Worm (Caenorhabditis elegans) whole organism, L1 larva: ENCODE results near the gene K04G11.1.

ENCODE experiments used
- C04F5.9 ChIP-seq: sonication (generic microtip); optimal IDR thresholded peaks from 2 replicates; lab custom pipeline; 2016; ENCODE audit warnings: missing genetic modification characterization, missing compliant biosample characterization
- C16A3.4 ChIP-seq: fragments of 150-350 bp; optimal IDR thresholded peaks from 2 replicates; lab custom pipeline; 2014; ENCODE audit warnings: missing biosample characterization, missing genetic modification characterization
- C34B4.2 ChIP-seq: sonication (generic microtip); optimal IDR thresholded peaks from 2 replicates; lab custom pipeline; 2017; ENCODE audit warnings: mild to moderate bottlenecking, missing genetic modification characterization, missing compliant biosample characterization
- aha-1 ChIP-seq: fragments of 150-350 bp; optimal IDR thresholded peaks from 2 replicates; lab custom pipeline; 2014; ENCODE audit warnings: missing biosample characterization, missing genetic modification characterization
- alr-1 ChIP-seq: fragments of 200-800 bp; sonication (Bioruptor generic); optimal IDR thresholded peaks from 2 replicates; lab custom pipeline; 2018; ENCODE audit warnings: borderline replicate concordance, mild to moderate bottlenecking, missing genetic modification characterization, missing compliant biosample characterization
- ama-1 ChIP-seq: fragments of 150-350 bp; optimal IDR thresholded peaks from 2 replicates; lab custom pipeline; 2014
- blmp-1 ChIP-seq: fragments of 150-350 bp; optimal IDR thresholded peaks from 2 replicates; lab custom pipeline; 2014; ENCODE audit warnings: missing biosample characterization, missing genetic modification characterization
- ceh-63 ChIP-seq: fragments of 200-800 bp; sonication (Bioruptor generic); optimal IDR thresholded peaks from 2 replicates; lab custom pipeline; 2018; ENCODE audit warnings: mild to moderate bottlenecking, missing genetic modification characterization, missing compliant biosample characterization
- ceh-8 ChIP-seq: fragments of 200-800 bp; sonication (Bioruptor generic); optimal IDR thresholded peaks from 2 replicates; lab custom pipeline; 2018; ENCODE audit warnings: mild to moderate bottlenecking, missing genetic modification characterization, moderate library complexity, missing compliant biosample characterization
- ceh-82 ChIP-seq, 3 experiments: fragments of 150-350 bp in 1 of 3; sonication (generic microtip) in 2 of 3; optimal IDR thresholded peaks; 2 replicates each; lab custom pipeline; 2014 to 2017; ENCODE audit warnings: missing biosample characterization in 3 of 3, missing genetic modification characterization in 3 of 3
- ceh-88 ChIP-seq: fragments of 200-800 bp; sonication (Bioruptor generic); IDR thresholded peaks from 2 replicates; pipeline ENCODE4 v1.3.6; 2022; ENCODE audit warnings: missing genetic modification characterization, missing compliant biosample characterization
- ces-1 ChIP-seq: fragments of 150-350 bp; optimal IDR thresholded peaks from 2 replicates; lab custom pipeline; 2014; ENCODE audit warnings: missing biosample characterization, missing genetic modification reagents, missing genetic modification characterization
- dpl-1 ChIP-seq, 3 experiments: fragments of 150-350 bp in 2 of 3; sonication (generic microtip) in 1 of 3; optimal IDR thresholded peaks; 2 replicates each; lab custom pipeline; 2014 to 2017; ENCODE audit warnings: missing biosample characterization in 3 of 3, missing genetic modification characterization in 3 of 3, missing genetic modification reagents in 3 of 3
- dsc-1 ChIP-seq: sonication (generic microtip); optimal IDR thresholded peaks from 2 replicates; lab custom pipeline; 2016; ENCODE audit warnings: mild to moderate bottlenecking, missing genetic modification characterization, missing compliant biosample characterization
- efl-3 ChIP-seq: fragments of 200-800 bp; sonication (Bioruptor generic); optimal IDR thresholded peaks from 2 replicates; lab custom pipeline; 2018; ENCODE audit warnings: mild to moderate bottlenecking, missing genetic modification characterization, missing compliant biosample characterization
- egl-13 ChIP-seq: sonication (generic microtip); optimal IDR thresholded peaks from 2 replicates; lab custom pipeline; 2016; ENCODE audit warnings: missing genotype, missing genetic modification reagents, missing genetic modification characterization, missing compliant biosample characterization
- egl-27 ChIP-seq, 2 experiments: fragments of 150-350 bp in 1 of 2; sonication (generic microtip); optimal IDR thresholded peaks; 3 replicates each; lab custom pipeline; 2017 to 2018; ENCODE audit warnings: missing biosample characterization in 2 of 2, missing genetic modification characterization in 2 of 2, missing genetic modification reagents in 2 of 2
- elt-2 ChIP-seq: sonication (generic microtip); optimal IDR thresholded peaks from 2 replicates; lab custom pipeline; 2016; ENCODE audit warnings: missing genetic modification characterization, mild to moderate bottlenecking, inconsistent platforms, missing compliant biosample characterization, missing genetic modification reagents
- elt-3 ChIP-seq, 6 experiments: fragments of 150-350 bp in 1 of 6; sonication (generic microtip); optimal IDR thresholded peaks; 2 replicates each; lab custom pipeline; 2017 to 2018; ENCODE audit warnings: missing biosample characterization in 6 of 6, missing genetic modification characterization in 6 of 6, inconsistent platforms in 1 of 6
- ets-5 ChIP-seq: fragments of 200-800 bp; sonication (Bioruptor generic); IDR thresholded peaks from 2 replicates; pipeline ENCODE4 v1.3.6; 2022; ENCODE audit warnings: missing genetic modification characterization, missing compliant biosample characterization
- fkh-4 ChIP-seq: sonication (generic microtip); optimal IDR thresholded peaks from 2 replicates; lab custom pipeline; 2016; ENCODE audit warnings: missing compliant biosample characterization, missing genetic modification characterization, borderline replicate concordance
- fkh-8 ChIP-seq: sonication (generic microtip); optimal IDR thresholded peaks from 2 replicates; lab custom pipeline; 2016; ENCODE audit warnings: mild to moderate bottlenecking, missing genetic modification characterization, missing compliant biosample characterization
- fos-1 ChIP-seq: fragments of 150-350 bp; optimal IDR thresholded peaks from 2 replicates; lab custom pipeline; 2014; ENCODE audit warnings: missing biosample characterization, missing genetic modification characterization
- grh-1 ChIP-seq: fragments of 200-800 bp; sonication (Bioruptor generic); IDR thresholded peaks from 2 replicates; pipeline ENCODE4 v1.3.6; 2022; ENCODE audit warnings: missing genetic modification reagents, missing genetic modification characterization, missing compliant biosample characterization
- hpl-2 ChIP-seq: fragments of 150-350 bp; optimal IDR thresholded peaks from 2 replicates; lab custom pipeline; 2014; ENCODE audit warnings: missing biosample characterization, missing genetic modification reagents, missing genetic modification characterization
- jun-1 ChIP-seq: fragments of 150-350 bp; optimal IDR thresholded peaks from 2 replicates; lab custom pipeline; 2014; ENCODE audit warnings: missing biosample characterization, missing genetic modification reagents, missing genetic modification characterization
- lin-14 ChIP-seq: fragments of 200-800 bp; sonication (Bioruptor generic); optimal IDR thresholded peaks from 2 replicates; lab custom pipeline; 2018; ENCODE audit warnings: mild to moderate bottlenecking, missing genetic modification characterization, moderate library complexity, missing compliant biosample characterization
- lin-15B ChIP-seq: fragments of 150-350 bp; sonication (generic microtip); optimal IDR thresholded peaks from 3 replicates; lab custom pipeline; 2014; ENCODE audit warnings: missing biosample characterization, missing genetic modification characterization
- lin-39 ChIP-seq: fragments of 150-350 bp; optimal IDR thresholded peaks from 2 replicates; lab custom pipeline; 2014; ENCODE audit warnings: missing biosample characterization, missing genetic modification reagents, missing genetic modification characterization
- lir-3 ChIP-seq: sonication (generic microtip); optimal IDR thresholded peaks from 2 replicates; lab custom pipeline; 2016; ENCODE audit warnings: mild to moderate bottlenecking, missing genetic modification characterization, moderate library complexity, missing compliant biosample characterization; ENCODE audit not compliant: poor library complexity
- lsy-2 ChIP-seq, 2 experiments: fragments of 150-350 bp; optimal IDR thresholded peaks; 2 replicates each; lab custom pipeline; 2014; ENCODE audit warnings: missing biosample characterization in 2 of 2, missing genetic modification characterization in 2 of 2
- mab-9 ChIP-seq: fragments of 200-800 bp; sonication (Bioruptor generic); IDR thresholded peaks from 2 replicates; pipeline ENCODE4 v1.3.6; 2022; ENCODE audit warnings: missing genetic modification reagents, missing genetic modification characterization, missing compliant biosample characterization
- mdl-1 ChIP-seq, 2 experiments: fragments of 150-350 bp; optimal IDR thresholded peaks; 2 replicates each; lab custom pipeline; 2014 to 2017; ENCODE audit warnings: missing biosample characterization in 2 of 2, missing genetic modification characterization in 2 of 2, inconsistent platforms in 1 of 2
- mef-2 ChIP-seq: fragments of 150-350 bp; optimal IDR thresholded peaks from 2 replicates; lab custom pipeline; 2014; ENCODE audit warnings: missing biosample characterization, missing genetic modification characterization
- nhr-11 ChIP-seq: fragments of 150-350 bp; optimal IDR thresholded peaks from 2 replicates; lab custom pipeline; 2014; ENCODE audit warnings: missing biosample characterization, missing genetic modification characterization
- nhr-19 ChIP-seq: fragments of 200-800 bp; sonication (Bioruptor generic); conservative IDR thresholded peaks from 2 replicates; pipeline ENCODE4 v1.3.6; 2022; ENCODE audit warnings: missing genetic modification characterization, missing compliant biosample characterization
- nhr-76 ChIP-seq: sonication (generic microtip); optimal IDR thresholded peaks from 2 replicates; lab custom pipeline; 2017; ENCODE audit warnings: missing biosample characterization, missing genetic modification characterization
- nhr-77 ChIP-seq: fragments of 150-350 bp; optimal IDR thresholded peaks from 2 replicates; lab custom pipeline; 2014; ENCODE audit warnings: missing biosample characterization, missing genetic modification characterization
- nhr-85 ChIP-seq: sonication (generic microtip); peaks from one replicate; lab custom pipeline; 2016; ENCODE audit warnings: missing genetic modification characterization, inconsistent platforms, missing compliant biosample characterization
- nhr-90 ChIP-seq: sonication (generic microtip); optimal IDR thresholded peaks from 2 replicates; lab custom pipeline; 2016; ENCODE audit warnings: mild to moderate bottlenecking, missing genetic modification characterization, missing compliant biosample characterization; ENCODE audit not compliant: poor library complexity
- pqm-1 ChIP-seq: sonication (generic microtip); optimal IDR thresholded peaks from 3 replicates; lab custom pipeline; 2017; ENCODE audit warnings: missing biosample characterization, missing genetic modification characterization
- rnt-1 ChIP-seq: sonication (generic microtip); optimal IDR thresholded peaks from 2 replicates; lab custom pipeline; 2016; ENCODE audit warnings: mild to moderate bottlenecking, missing genetic modification characterization, moderate library complexity, missing compliant biosample characterization
- skn-1 ChIP-seq: fragments of 150-350 bp; optimal IDR thresholded peaks from 2 replicates; lab custom pipeline; 2014; ENCODE audit warnings: missing biosample characterization, missing genetic modification characterization
- snpc-4 ChIP-seq: fragments of 150-350 bp; optimal IDR thresholded peaks from 2 replicates; lab custom pipeline; 2014; ENCODE audit warnings: missing biosample characterization, missing genetic modification characterization
- sox-4 ChIP-seq: sonication (generic microtip); optimal IDR thresholded peaks from 2 replicates; lab custom pipeline; 2016; ENCODE audit warnings: missing genetic modification characterization, missing compliant biosample characterization
- sup-37 ChIP-seq: fragments of 200-800 bp; sonication (Bioruptor generic); optimal IDR thresholded peaks from 2 replicates; lab custom pipeline; 2018; ENCODE audit warnings: mild to moderate bottlenecking, missing genetic modification characterization, missing compliant biosample characterization
- tlp-1 ChIP-seq: fragments of 150-350 bp; optimal IDR thresholded peaks from 2 replicates; lab custom pipeline; 2014; ENCODE audit warnings: missing biosample characterization, missing genetic modification characterization
- unc-130 ChIP-seq: fragments of 150-350 bp; optimal IDR thresholded peaks from 2 replicates; lab custom pipeline; 2017; ENCODE audit warnings: missing biosample characterization, missing genetic modification characterization, inconsistent platforms
- unc-30 ChIP-seq: sonication (generic microtip); optimal IDR thresholded peaks from 2 replicates; lab custom pipeline; 2017; ENCODE audit warnings: missing biosample characterization, missing genetic modification characterization
- unc-62 ChIP-seq: fragments of 150-350 bp; optimal IDR thresholded peaks from 2 replicates; lab custom pipeline; 2014; ENCODE audit warnings: missing biosample characterization, missing genetic modification reagents, missing genetic modification characterization
- vab-15 ChIP-seq: sonication (generic microtip); optimal IDR thresholded peaks from 2 replicates; lab custom pipeline; 2017; ENCODE audit warnings: missing genotype, mild to moderate bottlenecking, missing genetic modification characterization, missing compliant biosample characterization
- zag-1 ChIP-seq: fragments of 150-350 bp; optimal IDR thresholded peaks from 2 replicates; lab custom pipeline; 2014; ENCODE audit warnings: missing biosample characterization, missing genetic modification characterization
- ztf-4 ChIP-seq: fragments of 150-350 bp; optimal IDR thresholded peaks from 2 replicates; lab custom pipeline; 2014; ENCODE audit warnings: missing biosample characterization, missing genetic modification characterization

Gene K04G11.1

DNA sequence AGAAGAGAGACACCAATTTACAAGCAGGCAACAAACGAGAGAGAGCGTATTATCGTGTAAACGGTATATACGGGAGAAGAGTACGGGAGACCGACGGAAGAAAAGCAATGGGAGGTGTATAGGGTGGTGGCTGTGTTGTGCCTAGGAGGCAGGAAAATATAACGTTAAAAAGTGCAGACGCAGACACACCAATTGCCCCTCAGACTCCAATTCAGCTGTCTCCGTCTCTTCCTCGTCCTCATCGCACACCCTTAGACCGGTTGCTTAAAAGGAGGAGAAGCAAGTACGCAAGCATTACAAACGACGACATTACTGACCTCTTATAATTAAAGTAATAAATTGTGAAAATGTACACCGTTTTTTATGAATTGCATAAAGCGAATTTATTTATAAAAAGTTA is 22.9 kb upstream of the K04G11.1 start:
- TF ChIP-seq mef-2 (peak; percentile 4), nhr-90 (tag; lab: Kevin White, UChicago) (peak; percentile 77), rnt-1 (tag; lab: Kevin White, UChicago) (peak; percentile 69), mab-9 (GFP tag; lab: Robert Waterston, UW) (peak; percentile 61), ama-1 (no peak), C34B4.2 (tag; lab: Kevin White, UChicago) (no peak), pqm-1 (tag; lab: Kevin White, UChicago) (no peak), tlp-1 (tag; lab: Kevin White, UChicago) (no peak), ces-1 (GFP tag; lab: Kevin White, UChicago) (no peak), jun-1 (tag; lab: Kevin White, UChicago) (peak; percentile 72), zag-1 (tag; lab: Kevin White, UChicago) (no peak), dpl-1 (GFP tag; optimal IDR thresholded peaks at IDR 0.05; lab: Kevin White, UChicago) (peak in 2 of 3 experiments; percentile 24 to 51), aha-1 (tag; lab: Kevin White, UChicago) (no peak), mdl-1 (tag; optimal IDR thresholded peaks at IDR 0.05; lab: Kevin White, UChicago) (peak in 1 of 2 experiments; percentile 50), blmp-1 (tag; lab: Kevin White, UChicago) (no peak), lir-3 (peak; percentile 42), ceh-8 (GFP tag; lab: Kevin White, UChicago) (peak; percentile 44), alr-1 (tag; lab: Kevin White, UChicago) (no peak), C04F5.9 (tag; lab: Kevin White, UChicago) (no peak), unc-130 (tag; lab: Kevin White, UChicago) (peak; percentile 46), nhr-85 (tag; lab: Kevin White, UChicago) (peak; percentile 92), vab-15 (tag; lab: Kevin White, UChicago) (peak; percentile 58), ceh-88 (GFP tag; lab: Robert Waterston, UW) (no peak), unc-62 (GFP tag; lab: Kevin White, UChicago) (no peak), fkh-8 (tag; lab: Kevin White, UChicago) (peak; percentile 76), nhr-11 (tag; lab: Kevin White, UChicago) (no peak), nhr-76 (no peak), lsy-2 (tag; optimal IDR thresholded peaks at IDR 0.05; lab: Kevin White, UChicago) (peak; percentile 85 to 95), lin-39 (no peak), C16A3.4 (tag; lab: Kevin White, UChicago) (peak; percentile 74), dsc-1 (peak; percentile 50), hpl-2 (GFP tag; lab: Kevin White, UChicago) (peak; percentile 29), sup-37 (GFP tag; lab: Kevin White, UChicago) (no peak), egl-13 (peak; percentile 48), ceh-82 (tag; optimal IDR thresholded peaks at IDR 0.05; lab: Kevin White, UChicago) (peak; percentile 33 to 70 (median 70)), egl-27 (tag; optimal IDR thresholded peaks at IDR 0.05; lab: Kevin White, UChicago) (no peak), unc-30 (tag; lab: Kevin White, UChicago) (no peak), sox-4 (no peak), ceh-63 (GFP tag; lab: Kevin White, UChicago) (no peak), grh-1 (GFP tag; lab: Robert Waterston, UW) (peak; percentile 80), fkh-4 (tag; lab: Kevin White, UChicago) (no peak), efl-3 (no peak), fos-1 (tag; lab: Kevin White, UChicago) (peak; percentile 30), nhr-19 (peak; percentile 71), skn-1 (tag; lab: Kevin White, UChicago) (peak; percentile 23), elt-2 (tag; lab: Kevin White, UChicago) (peak; percentile 45), elt-3 (tag; optimal IDR thresholded peaks at IDR 0.05; lab: Kevin White, UChicago) (peak in 3 of 6 experiments; percentile 16 to 44 (median 22)), nhr-77 (tag; lab: Kevin White, UChicago) (peak; percentile 54), ets-5 (GFP tag; lab: Robert Waterston, UW) (no peak), snpc-4 (tag; lab: Kevin White, UChicago) (peak; percentile 11), ztf-4 (tag; lab: Kevin White, UChicago) (peak; percentile 78), lin-15B (tag; lab: Kevin White, UChicago) (peak; percentile 16), lin-14 (peak; percentile 93)
